Fruit fly (Drosophila melanogaster): Measurements from ENCODE around the gene Gr93c.

DNA sequence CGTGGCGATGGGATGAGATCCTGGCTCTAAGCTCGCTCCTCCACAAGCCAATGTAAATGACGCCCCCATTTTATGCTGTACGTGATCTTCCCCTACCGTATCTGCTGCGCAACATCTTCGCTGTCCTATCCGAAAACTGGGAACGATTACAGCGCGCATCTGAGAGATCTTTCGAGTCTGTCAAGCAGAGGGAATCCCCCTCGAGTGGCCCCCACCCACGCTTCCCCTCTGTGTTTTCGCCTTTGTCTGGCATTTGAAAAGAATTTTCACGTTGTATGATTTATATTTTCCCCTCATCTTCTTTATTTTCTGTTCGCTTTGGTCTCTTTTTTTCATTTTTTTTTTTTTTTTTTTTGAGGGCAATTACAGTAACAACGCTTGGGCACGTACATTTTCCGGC is 2.4 kb upstream of the Gr93c start:
- TF ChIP-seq CTCF (optimal IDR thresholded peaks at IDR 0.05) (no peak), CG8478 (optimal IDR thresholded peaks at IDR 0.05) (no peak)
